Worm (Caenorhabditis elegans) whole organism, mixed stage, embryonic: Measurements from ENCODE around the gene cest-26.
A peak's percentile ranks its signal among the peaks of the same experiment; 100 is the strongest.

Experiments used
- M03D4.4 ChIP-seq: sonication (generic microtip); optimal IDR thresholded peaks from 2 replicates; lab custom pipeline; 2017; ENCODE audit warnings: mild to moderate bottlenecking, missing genetic modification characterization, missing compliant biosample characterization
- bed-3 ChIP-seq: fragments of 200-800 bp; sonication (Bioruptor generic); optimal IDR thresholded peaks from 3 replicates; lab custom pipeline; 2018; ENCODE audit warnings: mild to moderate bottlenecking, missing genetic modification characterization, moderate library complexity, missing compliant biosample characterization
- blmp-1 ChIP-seq: fragments of 150-350 bp; optimal IDR thresholded peaks from 2 replicates; lab custom pipeline; 2014; ENCODE audit warnings: missing biosample characterization, missing genetic modification characterization
- ceh-39 ChIP-seq: fragments of 150-350 bp; optimal IDR thresholded peaks from 2 replicates; lab custom pipeline; 2014; ENCODE audit warnings: missing biosample characterization, missing genetic modification characterization
- ceh-43 ChIP-seq: fragments of 200-800 bp; sonication (Bioruptor generic); optimal IDR thresholded peaks from 2 replicates; lab custom pipeline; 2018; ENCODE audit warnings: mild to moderate bottlenecking, missing genetic modification characterization, moderate library complexity, missing compliant biosample characterization
- ceh-83 ChIP-seq: fragments of 200-800 bp; sonication (Bioruptor generic); optimal IDR thresholded peaks from 2 replicates; lab custom pipeline; 2018; ENCODE audit warnings: mild to moderate bottlenecking, missing genetic modification characterization, missing compliant biosample characterization
- ces-1 ChIP-seq: fragments of 150-350 bp; optimal IDR thresholded peaks from 2 replicates; lab custom pipeline; 2014; ENCODE audit warnings: missing biosample characterization, missing genetic modification reagents, missing genetic modification characterization
- cnd-1 ChIP-seq: fragments of 200-800 bp; sonication (Bioruptor generic); optimal IDR thresholded peaks from 2 replicates; lab custom pipeline; 2018; ENCODE audit warnings: mild to moderate bottlenecking, missing genetic modification characterization, missing compliant biosample characterization
- drap-1 ChIP-seq: fragments of 200-800 bp; sonication (Bioruptor generic); optimal IDR thresholded peaks from 3 replicates; lab custom pipeline; 2018; ENCODE audit warnings: mild to moderate bottlenecking, missing genetic modification characterization, missing compliant biosample characterization
- elt-3 ChIP-seq: fragments of 150-350 bp; optimal IDR thresholded peaks from 2 replicates; lab custom pipeline; 2014; ENCODE audit warnings: missing biosample characterization, missing genetic modification characterization
- flh-1 ChIP-seq: fragments of 200-800 bp; sonication (Bioruptor generic); optimal IDR thresholded peaks from 2 replicates; lab custom pipeline; 2018; ENCODE audit warnings: mild to moderate bottlenecking, missing genetic modification characterization, moderate library complexity, missing compliant biosample characterization
- ham-2 ChIP-seq: fragments of 200-800 bp; sonication (Bioruptor generic); optimal IDR thresholded peaks from 2 replicates; lab custom pipeline; 2018; ENCODE audit warnings: mild to moderate bottlenecking, missing genetic modification characterization, missing compliant biosample characterization
- hlh-1 ChIP-seq: fragments of 150-350 bp; optimal IDR thresholded peaks from 2 replicates; lab custom pipeline; 2014; ENCODE audit warnings: missing biosample characterization, missing genetic modification reagents, missing genetic modification characterization
- lin-32 ChIP-seq: fragments of 200-800 bp; sonication (Bioruptor generic); optimal IDR thresholded peaks from 2 replicates; lab custom pipeline; 2018; ENCODE audit warnings: mild to moderate bottlenecking, missing genetic modification characterization, missing compliant biosample characterization
- lsy-2 ChIP-seq: fragments of 150-350 bp; optimal IDR thresholded peaks from 2 replicates; lab custom pipeline; 2014; ENCODE audit warnings: missing biosample characterization, missing genetic modification characterization
- mab-5 ChIP-seq: fragments of 150-350 bp; optimal IDR thresholded peaks from 2 replicates; lab custom pipeline; 2014; ENCODE audit warnings: missing biosample characterization, missing genetic modification characterization
- mep-1 ChIP-seq: fragments of 150-350 bp; optimal IDR thresholded peaks from 2 replicates; lab custom pipeline; 2017; ENCODE audit warnings: missing biosample characterization, missing genetic modification reagents, missing genetic modification characterization, inconsistent platforms
- mls-2 ChIP-seq: sonication (generic microtip); optimal IDR thresholded peaks from 2 replicates; lab custom pipeline; 2016; ENCODE audit warnings: mild to moderate bottlenecking, missing genetic modification characterization, moderate library complexity, missing compliant biosample characterization
- nhr-12 ChIP-seq: fragments of 150-350 bp; optimal IDR thresholded peaks from 2 replicates; lab custom pipeline; 2014; ENCODE audit warnings: missing biosample characterization, missing genetic modification characterization
- nhr-2 ChIP-seq: fragments of 150-350 bp; optimal IDR thresholded peaks from 2 replicates; lab custom pipeline; 2014; ENCODE audit warnings: missing biosample characterization, missing genetic modification characterization
- nhr-237 ChIP-seq: fragments of 150-350 bp; optimal IDR thresholded peaks from 2 replicates; lab custom pipeline; 2014; ENCODE audit warnings: missing biosample characterization, missing genetic modification characterization
- nhr-28 ChIP-seq: fragments of 150-350 bp; optimal IDR thresholded peaks from 2 replicates; lab custom pipeline; 2014; ENCODE audit warnings: missing biosample characterization, missing genetic modification characterization
- nhr-76 ChIP-seq: sonication (generic microtip); optimal IDR thresholded peaks from 2 replicates; lab custom pipeline; 2017; ENCODE audit warnings: missing biosample characterization, missing genetic modification characterization
- pha-4 ChIP-seq: fragments of 150-350 bp; optimal IDR thresholded peaks from 2 replicates; lab custom pipeline; 2018; ENCODE audit warnings: missing biosample characterization, missing genetic modification reagents, missing genetic modification characterization
- sem-2 ChIP-seq: fragments of 200-800 bp; sonication (Bioruptor generic); optimal IDR thresholded peaks from 2 replicates; lab custom pipeline; 2018; ENCODE audit warnings: mild to moderate bottlenecking, missing genetic modification characterization, missing compliant biosample characterization
- snpc-4 ChIP-seq: fragments of 150-350 bp; optimal IDR thresholded peaks from 2 replicates; lab custom pipeline; 2014; ENCODE audit warnings: missing biosample characterization, missing genetic modification characterization
- sptf-1 ChIP-seq: sonication (generic microtip); optimal IDR thresholded peaks from 2 replicates; lab custom pipeline; 2017; ENCODE audit warnings: mild to moderate bottlenecking, missing genetic modification characterization, moderate library complexity, missing compliant biosample characterization
- tbx-8 ChIP-seq: fragments of 200-800 bp; sonication (Bioruptor generic); optimal IDR thresholded peaks from 2 replicates; lab custom pipeline; 2018; ENCODE audit warnings: mild to moderate bottlenecking, missing genetic modification characterization, moderate library complexity, missing compliant biosample characterization
- unc-120 ChIP-seq: sonication (generic microtip); optimal IDR thresholded peaks from 2 replicates; lab custom pipeline; 2017; ENCODE audit warnings: missing genetic modification characterization, missing compliant biosample characterization; ENCODE audit not compliant: poor library complexity, severe bottlenecking
- unc-39 ChIP-seq: fragments of 150-350 bp; optimal IDR thresholded peaks from 2 replicates; lab custom pipeline; 2014; ENCODE audit warnings: missing biosample characterization, missing genetic modification characterization
- unc-62 ChIP-seq: fragments of 150-350 bp; optimal IDR thresholded peaks from 2 replicates; lab custom pipeline; 2014; ENCODE audit warnings: missing biosample characterization, missing genetic modification reagents, missing genetic modification characterization
- zip-8 ChIP-seq: fragments of 150-350 bp; optimal IDR thresholded peaks from 2 replicates; lab custom pipeline; 2014; ENCODE audit warnings: missing biosample characterization, missing genetic modification characterization
- ztf-11 ChIP-seq: fragments of 150-350 bp; optimal IDR thresholded peaks from 2 replicates; lab custom pipeline; 2014; ENCODE audit warnings: missing biosample characterization, missing genetic modification characterization

Gene cest-26

DNA sequence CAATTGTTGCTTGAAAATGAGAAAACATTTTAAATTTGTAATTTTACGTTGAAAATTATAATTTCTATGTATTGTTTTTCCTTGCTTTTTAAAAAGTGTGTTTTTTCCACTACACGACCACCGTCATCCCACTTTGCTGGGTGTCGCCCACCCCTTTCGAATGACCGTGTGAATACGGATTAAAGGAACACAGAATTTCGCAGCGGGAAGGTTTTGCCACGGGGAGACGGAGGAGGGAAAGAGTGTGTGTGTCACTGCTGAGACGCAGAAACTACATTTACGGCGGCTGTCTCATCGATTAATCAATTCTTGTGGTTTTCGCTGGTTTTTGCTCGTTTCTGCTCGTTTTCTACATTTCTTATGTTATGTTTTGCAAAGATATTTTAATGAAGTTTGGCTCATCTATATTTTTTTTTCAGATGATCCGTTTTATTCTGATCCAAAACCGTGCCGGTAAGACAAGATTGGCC lies 20.4 kb upstream of the cest-26 start, which contains the start of gene aps-2 (continued):
- no peak for TF ChIP-seq mab-5
- no peak for TF ChIP-seq nhr-237

DNA sequence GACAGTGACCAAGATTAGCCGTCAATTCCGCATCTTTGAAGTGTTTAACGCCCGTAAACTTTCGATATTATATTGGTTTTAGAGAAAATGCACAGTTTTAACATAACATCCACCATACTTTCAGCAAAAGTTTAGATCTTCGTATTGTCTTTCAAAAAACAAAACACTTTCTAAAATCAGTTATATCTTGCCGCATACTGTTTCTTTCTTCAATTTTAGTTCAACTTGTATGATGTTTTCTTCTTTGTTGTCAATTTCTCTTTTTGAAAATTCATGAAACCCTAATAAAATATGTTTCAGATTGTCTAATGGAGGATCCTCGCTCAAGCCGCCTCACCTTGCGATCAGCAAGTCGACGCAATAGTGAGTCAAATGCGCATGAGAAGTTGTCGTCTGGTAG lies 16.4 kb upstream of the cest-26 start, which contains the start of gene F02E8.4:
Gene F02E8.4, plus strand, starts transcription at position 301 of the 400 bp plus-strand sequence.
- TF ChIP-seq snpc-4 (tag; lab: Kevin White, UChicago) = no peak
- TF ChIP-seq unc-39 (tag; lab: Kevin White, UChicago) = no peak
- no peak for TF ChIP-seq lin-32 (GFP tag; lab: Kevin White, UChicago)
- no peak for TF ChIP-seq nhr-237
- TF ChIP-seq blmp-1 = no peak
- no peak for TF ChIP-seq bed-3 (GFP tag; lab: Kevin White, UChicago)
- no peak for TF ChIP-seq cnd-1 (tag; lab: Kevin White, UChicago)
- no peak for TF ChIP-seq pha-4
- TF ChIP-seq nhr-76 (tag; lab: Kevin White, UChicago) = no peak
- no peak for TF ChIP-seq ceh-83 (GFP tag; lab: Kevin White, UChicago)

DNA sequence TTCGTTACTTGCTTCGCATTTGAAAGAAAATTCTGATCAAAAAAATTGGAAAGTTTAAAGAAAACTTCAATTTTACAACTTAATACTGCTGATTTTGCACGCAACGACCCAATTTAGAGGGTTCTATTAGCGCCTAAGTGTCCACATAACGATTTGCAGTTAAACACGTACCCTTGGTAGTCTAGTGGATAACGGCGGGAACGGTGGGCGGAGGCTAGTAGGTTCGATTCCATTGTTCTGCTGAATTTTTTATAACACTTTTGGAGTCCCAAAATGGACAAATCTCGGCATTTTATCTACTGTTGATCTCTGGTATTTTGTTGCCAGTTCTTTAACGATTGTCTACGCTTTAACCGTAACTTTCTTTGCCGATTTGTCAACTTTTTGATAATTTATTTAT lies 15.6 kb upstream of the cest-26 start:
- TF ChIP-seq ceh-43 (no peak), mls-2 (tag; lab: Kevin White, UChicago) (no peak), snpc-4 (tag; lab: Kevin White, UChicago) (no peak), nhr-28 (tag; lab: Kevin White, UChicago) (no peak), sptf-1 (tag; lab: Kevin White, UChicago) (no peak), lsy-2 (tag; lab: Kevin White, UChicago) (no peak), nhr-12 (tag; lab: Kevin White, UChicago) (no peak), ceh-83 (GFP tag; lab: Kevin White, UChicago) (no peak), mab-5 (no peak), lin-32 (GFP tag; lab: Kevin White, UChicago) (no peak), unc-120 (tag; lab: Kevin White, UChicago) (no peak), elt-3 (no peak), drap-1 (GFP tag; lab: Kevin White, UChicago) (no peak), flh-1 (GFP tag; lab: Kevin White, UChicago) (no peak), cnd-1 (tag; lab: Kevin White, UChicago) (no peak), nhr-2 (tag; lab: Kevin White, UChicago) (no peak), M03D4.4 (tag; lab: Kevin White, UChicago) (no peak)

DNA sequence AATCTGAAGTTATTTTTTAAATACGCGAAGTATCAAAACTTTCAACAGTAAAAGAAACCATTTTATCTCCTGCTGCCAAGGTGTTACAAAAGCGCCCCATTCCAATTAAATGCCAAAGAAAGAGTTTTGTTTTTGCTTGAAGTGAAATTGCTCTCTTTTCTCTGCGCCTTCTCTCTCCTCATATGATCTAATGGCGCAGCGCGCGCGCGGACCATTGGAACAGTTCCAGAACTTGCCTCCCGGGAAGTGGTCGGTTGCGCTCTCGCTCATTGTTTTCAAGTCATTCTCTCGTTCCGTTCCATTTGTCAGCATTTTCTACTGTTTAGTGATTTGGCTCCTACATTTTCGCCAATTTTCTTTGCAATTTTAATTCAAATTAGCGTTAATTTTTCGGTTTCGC lies 14.5 kb upstream of the cest-26 start:
- no peak for TF ChIP-seq lin-32 (GFP tag; lab: Kevin White, UChicago)
- no peak for TF ChIP-seq unc-39 (tag; lab: Kevin White, UChicago)
- no peak for TF ChIP-seq mls-2 (tag; lab: Kevin White, UChicago)
- TF ChIP-seq nhr-12 (tag; lab: Kevin White, UChicago) = no peak
- no peak for TF ChIP-seq ceh-39
- no peak for TF ChIP-seq sptf-1 (tag; lab: Kevin White, UChicago)
- TF ChIP-seq ces-1 (GFP tag; lab: Kevin White, UChicago) = no peak
- TF ChIP-seq nhr-76 (tag; lab: Kevin White, UChicago) = no peak
- TF ChIP-seq snpc-4 (tag; lab: Kevin White, UChicago) = no peak
- no peak for TF ChIP-seq lsy-2 (tag; lab: Kevin White, UChicago)
- no peak for TF ChIP-seq ham-2
- TF ChIP-seq nhr-28 (tag; lab: Kevin White, UChicago) = no peak
- TF ChIP-seq drap-1 (GFP tag; lab: Kevin White, UChicago) = no peak
- TF ChIP-seq ztf-11 (tag; lab: Kevin White, UChicago) = no peak
- TF ChIP-seq mab-5 = no peak
- TF ChIP-seq mep-1 (tag; lab: Kevin White, UChicago) = no peak

DNA sequence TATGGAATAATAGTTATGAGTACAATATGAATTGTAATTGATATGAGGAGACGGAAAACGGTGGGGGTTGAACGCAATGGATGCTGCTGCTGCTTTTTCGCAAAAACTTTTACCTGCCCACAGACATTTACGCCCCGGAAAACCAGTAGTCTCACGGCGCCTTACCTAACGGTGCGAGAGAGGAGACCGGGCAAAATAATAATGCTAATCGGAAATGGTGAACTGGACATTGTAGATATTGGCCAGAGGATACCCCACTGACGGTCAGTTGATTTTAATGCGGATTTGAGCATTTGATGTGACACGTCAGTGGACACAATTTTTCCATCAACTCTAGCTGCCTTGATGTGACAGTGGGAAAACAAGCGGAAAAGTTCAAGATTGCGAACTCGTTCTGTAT lies 10.8 kb upstream of the cest-26 start, which contains the start of gene mltn-13:
Gene mltn-13, minus strand, starts transcription at position 101 of the 400 bp plus-strand sequence.
- TF ChIP-seq mep-1 (tag; lab: Kevin White, UChicago) (no peak), flh-1 (GFP tag; lab: Kevin White, UChicago) (no peak), bed-3 (GFP tag; lab: Kevin White, UChicago) (no peak), ceh-39 (no peak), lsy-2 (tag; lab: Kevin White, UChicago) (no peak), nhr-76 (tag; lab: Kevin White, UChicago) (no peak), zip-8 (tag; lab: Kevin White, UChicago) (no peak)

DNA sequence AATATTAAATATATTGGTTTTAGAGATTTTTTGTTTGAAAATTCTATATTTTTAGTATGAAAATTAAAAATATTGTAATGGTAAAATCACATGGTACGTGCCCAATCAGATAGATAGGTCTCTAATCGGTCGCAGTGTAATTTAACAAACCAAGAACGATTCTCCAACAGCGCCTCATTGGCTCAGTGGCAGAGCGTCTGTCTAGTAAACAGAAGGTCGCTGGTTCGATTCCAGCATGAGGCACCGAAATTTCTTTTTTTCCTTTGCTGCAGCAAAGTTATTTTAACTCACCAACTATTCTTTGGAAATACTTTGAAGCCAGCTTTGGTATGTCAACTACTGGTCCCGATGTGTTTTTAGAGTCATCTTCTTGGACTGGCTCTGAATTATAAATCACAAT lies 7.4 kb upstream of the cest-26 start:
- TF ChIP-seq tbx-8 (no peak), hlh-1 (tag; lab: Kevin White, UChicago) (no peak), ceh-83 (GFP tag; lab: Kevin White, UChicago) (peak; percentile 74), nhr-2 (tag; lab: Kevin White, UChicago) (no peak), mab-5 (no peak), lsy-2 (tag; lab: Kevin White, UChicago) (no peak), sem-2 (GFP tag; lab: Kevin White, UChicago) (no peak), blmp-1 (no peak), drap-1 (GFP tag; lab: Kevin White, UChicago) (peak; percentile 13), nhr-12 (tag; lab: Kevin White, UChicago) (no peak), flh-1 (GFP tag; lab: Kevin White, UChicago) (no peak), unc-62 (no peak), bed-3 (GFP tag; lab: Kevin White, UChicago) (no peak), unc-120 (tag; lab: Kevin White, UChicago) (peak; percentile 14), elt-3 (no peak), cnd-1 (tag; lab: Kevin White, UChicago) (no peak), ces-1 (GFP tag; lab: Kevin White, UChicago) (no peak), pha-4 (no peak), ham-2 (no peak), mls-2 (tag; lab: Kevin White, UChicago) (no peak), zip-8 (tag; lab: Kevin White, UChicago) (no peak), snpc-4 (tag; lab: Kevin White, UChicago) (no peak), sptf-1 (tag; lab: Kevin White, UChicago) (peak; percentile 38), nhr-28 (tag; lab: Kevin White, UChicago) (no peak), M03D4.4 (tag; lab: Kevin White, UChicago) (no peak), ceh-39 (no peak), mep-1 (tag; lab: Kevin White, UChicago) (no peak)
